Worm (Caenorhabditis elegans): ENCODE results near the gene dnj-25.

Gene dnj-25

DNA sequence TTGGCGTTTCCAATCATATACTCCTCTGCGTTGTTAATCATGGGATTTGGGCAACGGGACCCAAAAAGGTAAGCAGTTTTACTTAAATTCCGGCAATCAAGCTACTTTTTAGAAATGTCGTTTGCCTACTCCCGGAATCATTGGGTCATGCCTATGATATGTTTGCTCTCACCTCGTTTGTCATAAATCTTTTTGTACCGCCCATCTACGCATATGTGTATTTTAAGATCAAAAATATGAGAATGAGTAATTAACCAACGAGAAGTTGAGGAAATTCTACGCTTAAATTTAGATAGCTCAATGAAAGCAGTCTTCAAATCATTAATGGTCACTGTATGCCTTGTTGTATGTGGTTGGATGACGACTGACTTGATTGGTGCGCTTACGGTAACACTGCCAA lies 61.8 kb downstream of the dnj-25 start:
- TF ChIP-seq aly-2 (tag; optimal IDR thresholded peaks at IDR 0.05) (no peak), nhr-28 (tag; optimal IDR thresholded peaks at IDR 0.05) (no peak), sea-2 (GFP tag; optimal IDR thresholded peaks at IDR 0.05) (no peak), eor-1 (tag; optimal IDR thresholded peaks at IDR 0.05) (no peak), R02D3.7 (tag; optimal IDR thresholded peaks at IDR 0.05) (no peak), nhr-76 (tag; optimal IDR thresholded peaks at IDR 0.05) (no peak), pqm-1 (tag; optimal IDR thresholded peaks at IDR 0.05) (no peak)

DNA sequence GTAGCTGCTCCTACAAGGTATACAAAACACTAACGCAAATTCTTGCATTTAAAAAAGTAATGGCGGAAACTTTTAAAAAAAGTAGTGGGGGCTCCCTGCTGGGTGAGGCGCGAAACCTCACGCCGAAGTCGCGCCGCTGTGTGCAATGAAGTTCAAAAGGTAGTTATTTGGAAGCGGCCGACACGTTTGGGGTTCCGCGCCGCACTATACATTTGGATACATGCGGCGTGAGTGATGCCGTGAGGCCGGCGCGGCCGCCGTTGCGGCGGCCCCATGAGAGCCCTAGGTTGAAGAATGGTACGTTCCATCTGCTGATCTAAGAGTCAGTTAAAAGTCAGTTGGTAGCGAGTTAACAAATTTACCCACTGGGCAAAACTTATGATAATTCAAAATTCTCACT lies 62.3 kb downstream of the dnj-25 start:
- TF ChIP-seq lin-39 (tag; optimal IDR thresholded peaks at IDR 0.05) (no peak), snpc-4 (tag; optimal IDR thresholded peaks at IDR 0.05) (peak; percentile 2), lsy-12 (tag; optimal IDR thresholded peaks at IDR 0.05) (no peak), egl-5 (tag; optimal IDR thresholded peaks at IDR 0.05) (no peak)

DNA sequence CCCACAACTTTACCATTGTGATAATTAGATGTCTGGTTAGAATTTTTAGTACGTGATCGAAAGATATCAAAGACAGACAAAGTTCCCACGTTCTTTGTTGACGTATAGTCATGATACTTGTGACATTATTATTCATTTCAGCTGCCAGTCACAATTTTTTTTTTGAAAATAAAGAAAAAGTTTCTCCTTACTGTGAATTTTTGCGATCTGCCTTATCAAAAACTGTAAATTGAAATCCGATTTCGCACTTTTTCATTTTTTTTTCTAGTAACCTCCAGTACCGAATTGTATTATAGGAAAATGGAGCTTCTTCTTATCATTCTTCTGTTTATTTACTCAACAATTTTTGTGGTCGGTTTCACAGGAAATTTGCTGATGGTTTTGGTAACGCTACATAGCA lies 63.0 kb downstream of the dnj-25 start, which contains the start of gene srsx-35:
TSS of gene srsx-35 (plus strand) at position 301 of the 400 bp plus-strand sequence.
- no peak for TF ChIP-seq nhr-11 (tag; optimal IDR thresholded peaks at IDR 0.05)
- no peak for TF ChIP-seq fkh-2 (tag; optimal IDR thresholded peaks at IDR 0.05)
- TF ChIP-seq mdl-1 (tag; optimal IDR thresholded peaks at IDR 0.05): no peak
- no peak for TF ChIP-seq nhr-12 (tag; optimal IDR thresholded peaks at IDR 0.05)
- no peak for TF ChIP-seq nhr-25 (tag; optimal IDR thresholded peaks at IDR 0.05)
- no peak for TF ChIP-seq skn-1 (tag; optimal IDR thresholded peaks at IDR 0.05)

- TF ChIP-seq ama-1 (optimal IDR thresholded peaks at IDR 0.05): no peak
- no peak for TF ChIP-seq ceh-82 (tag; optimal IDR thresholded peaks at IDR 0.05)
Measured at ce11 chrV:20680189-20680588, 64.0 kb downstream of the dnj-25 start.

All from whole organism, L3 larva.